Fruit fly (Drosophila melanogaster) whole organism, prepupa: ENCODE results near the gene ddbt.

Experiments
- Blimp-1 ChIP-seq: fragments of 200-800 bp; sonication (Bioruptor generic); optimal IDR thresholded peaks from 3 replicates; lab custom pipeline; 2017; ENCODE audit warnings: missing biosample characterization, missing genetic modification characterization, mild to moderate bottlenecking, moderate library complexity, missing genetic modification reagents
- CG11294 ChIP-seq: fragments of 200-800 bp; sonication (Bioruptor generic); IDR thresholded peaks from 2 replicates; pipeline ENCODE4 v1.3.6; 2022; ENCODE audit warnings: missing biosample characterization, missing genetic modification characterization
- CG11762 ChIP-seq: fragments of 200-800 bp; sonication (Bioruptor generic); optimal IDR thresholded peaks from 3 replicates; lab custom pipeline; 2016; ENCODE audit warnings: missing biosample characterization, missing genetic modification characterization; ENCODE audit not compliant: insufficient read depth
- CG15336 ChIP-seq: fragments of 200-800 bp; sonication (Bioruptor generic); IDR thresholded peaks from 2 replicates; pipeline ENCODE4 v1.3.6; 2022; ENCODE audit warnings: missing biosample characterization, missing genetic modification characterization
- CG1621 ChIP-seq: fragments of 200-800 bp; sonication (Bioruptor generic); optimal IDR thresholded peaks from 3 replicates; lab custom pipeline; 2018; ENCODE audit warnings: missing biosample characterization, mild to moderate bottlenecking, missing genetic modification characterization
- CG16779 ChIP-seq: fragments of 200-800 bp; sonication (Bioruptor generic); optimal IDR thresholded peaks from 3 replicates; lab custom pipeline; 2017; ENCODE audit warnings: missing biosample characterization, mild to moderate bottlenecking, missing genetic modification characterization
- CG3032 ChIP-seq: fragments of 200-800 bp; optimal IDR thresholded peaks from 2 replicates; lab custom pipeline; 2019; ENCODE audit warnings: missing biosample characterization, mild to moderate bottlenecking, missing genetic modification characterization, moderate library complexity
- CG31627 ChIP-seq: fragments of 200-800 bp; sonication (Bioruptor generic); optimal IDR thresholded peaks from 3 replicates; lab custom pipeline; 2016; ENCODE audit warnings: missing biosample characterization, missing genetic modification characterization
- CG32006 ChIP-seq: fragments of 200-800 bp; sonication (Bioruptor generic); optimal IDR thresholded peaks from 3 replicates; lab custom pipeline; 2017; ENCODE audit warnings: missing biosample characterization, mild to moderate bottlenecking, missing genetic modification characterization
- CG4318 ChIP-seq: fragments of 200-800 bp; sonication (Bioruptor generic); optimal IDR thresholded peaks from 3 replicates; lab custom pipeline; 2017; ENCODE audit warnings: missing biosample characterization, mild to moderate bottlenecking, missing genetic modification characterization
- CG6163 ChIP-seq: fragments of 200-800 bp; sonication (Bioruptor generic); IDR thresholded peaks from 3 replicates; pipeline ENCODE4 v1.3.6; 2022; ENCODE audit warnings: missing biosample characterization, missing genetic modification characterization
- CG6276 ChIP-seq: fragments of 200-800 bp; sonication (Bioruptor generic); optimal IDR thresholded peaks from 2 replicates; lab custom pipeline; 2017; ENCODE audit warnings: missing biosample characterization, mild to moderate bottlenecking, missing genetic modification characterization
- CG6854 ChIP-seq: fragments of 200-800 bp; sonication (Bioruptor generic); optimal IDR thresholded peaks from 2 replicates; lab custom pipeline; 2017; ENCODE audit warnings: missing biosample characterization, mild to moderate bottlenecking, missing genetic modification characterization
- CG7368 ChIP-seq: fragments of 200-800 bp; sonication (Bioruptor generic); optimal IDR thresholded peaks from 3 replicates; lab custom pipeline; 2016; ENCODE audit warnings: missing biosample characterization, missing genetic modification characterization
- CG8319 ChIP-seq: fragments of 200-800 bp; sonication (Bioruptor generic); optimal IDR thresholded peaks from 3 replicates; lab custom pipeline; 2016; ENCODE audit warnings: missing biosample characterization, missing genetic modification characterization
- CG8632 ChIP-seq: fragments of 200-800 bp; sonication (Bioruptor generic); optimal IDR thresholded peaks from 3 replicates; lab custom pipeline; 2016; ENCODE audit warnings: missing biosample characterization, missing genetic modification characterization
- CG9139 ChIP-seq: fragments of 200-800 bp; sonication (Bioruptor generic); optimal IDR thresholded peaks from 3 replicates; lab custom pipeline; 2017; ENCODE audit warnings: missing biosample characterization, mild to moderate bottlenecking, missing genetic modification characterization
- Eip78C ChIP-seq: fragments of 200-800 bp; sonication (Bioruptor generic); peaks from one replicate; lab custom pipeline; 2016; ENCODE audit warnings: missing biosample characterization, missing genetic modification characterization
- Eip93F ChIP-seq: fragments of 200-800 bp; sonication (Bioruptor generic); optimal IDR thresholded peaks from 2 replicates; lab custom pipeline; 2016; ENCODE audit warnings: missing biosample characterization, mild to moderate bottlenecking, missing genetic modification characterization
- Ets21C ChIP-seq: fragments of 200-800 bp; sonication (Bioruptor generic); optimal IDR thresholded peaks from 3 replicates; lab custom pipeline; 2016; ENCODE audit warnings: missing biosample characterization, missing genetic modification characterization
- Hr39 ChIP-seq: fragments of 200-800 bp; sonication (Bioruptor generic); optimal IDR thresholded peaks from 2 replicates; lab custom pipeline; 2016; ENCODE audit warnings: missing biosample characterization, missing genetic modification characterization
- Lpt ChIP-seq: fragments of 200-800 bp; sonication (Bioruptor generic); optimal IDR thresholded peaks from 3 replicates; lab custom pipeline; 2016; ENCODE audit warnings: missing biosample characterization, missing genetic modification characterization
- Smox ChIP-seq: fragments of 200-800 bp; sonication (Bioruptor generic); optimal IDR thresholded peaks from 3 replicates; lab custom pipeline; 2016; ENCODE audit warnings: missing biosample characterization, missing genetic modification characterization
- Sox102F ChIP-seq: fragments of 200-800 bp; sonication (Bioruptor generic); optimal IDR thresholded peaks from 2 replicates; lab custom pipeline; 2016; ENCODE audit warnings: missing biosample characterization, mild to moderate bottlenecking, missing genetic modification characterization
- Sox14 ChIP-seq: fragments of 200-800 bp; sonication (Bioruptor generic); optimal IDR thresholded peaks from 3 replicates; lab custom pipeline; 2016; ENCODE audit warnings: missing biosample characterization, missing genetic modification characterization
- acj6 ChIP-seq: fragments of 200-800 bp; sonication (Bioruptor generic); optimal IDR thresholded peaks from 3 replicates; lab custom pipeline; 2016; ENCODE audit warnings: missing biosample characterization, missing genetic modification characterization
- dac ChIP-seq: fragments of 200-800 bp; sonication (Bioruptor generic); optimal IDR thresholded peaks from 2 replicates; lab custom pipeline; 2017; ENCODE audit warnings: missing biosample characterization, mild to moderate bottlenecking, missing genetic modification characterization
- dsx ChIP-seq: fragments of 200-800 bp; optimal IDR thresholded peaks from 3 replicates; lab custom pipeline; 2019; ENCODE audit warnings: missing biosample characterization, mild to moderate bottlenecking, missing genetic modification characterization, moderate library complexity; ENCODE audit not compliant: poor library complexity, severe bottlenecking
- eg ChIP-seq: fragments of 200-800 bp; sonication (Bioruptor generic); IDR thresholded peaks from 3 replicates; pipeline ENCODE4 v1.3.6; 2022; ENCODE audit warnings: missing biosample characterization, missing genetic modification characterization
- esn ChIP-seq: fragments of 200-800 bp; sonication (Bioruptor generic); optimal IDR thresholded peaks from 2 replicates; lab custom pipeline; 2016; ENCODE audit warnings: missing biosample characterization, mild to moderate bottlenecking, missing genetic modification characterization, moderate library complexity
- fd59A ChIP-seq: fragments of 200-800 bp; sonication (Bioruptor generic); optimal IDR thresholded peaks from 2 replicates; lab custom pipeline; 2017; ENCODE audit warnings: missing biosample characterization, mild to moderate bottlenecking, missing genetic modification characterization, missing genetic modification reagents
- fd85E ChIP-seq: fragments of 200-800 bp; sonication (Bioruptor generic); optimal IDR thresholded peaks from 3 replicates; lab custom pipeline; 2016; ENCODE audit warnings: missing biosample characterization, missing genetic modification characterization
- fkh ChIP-seq: fragments of 200-800 bp; sonication (Bioruptor generic); optimal IDR thresholded peaks from 3 replicates; lab custom pipeline; 2017; ENCODE audit warnings: missing biosample characterization, mild to moderate bottlenecking, missing genetic modification characterization, moderate library complexity
- lz ChIP-seq: fragments of 200-800 bp; sonication (Bioruptor generic); optimal IDR thresholded peaks from 3 replicates; lab custom pipeline; 2016; ENCODE audit warnings: missing biosample characterization, missing genetic modification characterization
- net ChIP-seq: fragments of 200-800 bp; sonication (Bioruptor generic); optimal IDR thresholded peaks from 3 replicates; lab custom pipeline; 2016; ENCODE audit warnings: missing biosample characterization, missing genetic modification characterization
- ss ChIP-seq, 2 experiments: fragments of 200-800 bp; sonication (Bioruptor generic); optimal IDR thresholded peaks; 2 replicates in 1 of 2; 3 replicates in 1 of 2; lab custom pipeline; 2017 to 2018; ENCODE audit warnings: mild to moderate bottlenecking in 2 of 2, missing biosample characterization in 2 of 2, missing genetic modification characterization in 2 of 2, moderate library complexity in 1 of 2
- svp ChIP-seq: fragments of 200-800 bp; sonication (Bioruptor generic); peaks from one replicate; lab custom pipeline; 2016; ENCODE audit warnings: missing biosample characterization, missing genetic modification characterization
- topi ChIP-seq: fragments of 200-800 bp; sonication (Bioruptor generic); optimal IDR thresholded peaks from 3 replicates; lab custom pipeline; 2016; ENCODE audit warnings: missing biosample characterization, missing genetic modification characterization

ddbt gene

DNA sequence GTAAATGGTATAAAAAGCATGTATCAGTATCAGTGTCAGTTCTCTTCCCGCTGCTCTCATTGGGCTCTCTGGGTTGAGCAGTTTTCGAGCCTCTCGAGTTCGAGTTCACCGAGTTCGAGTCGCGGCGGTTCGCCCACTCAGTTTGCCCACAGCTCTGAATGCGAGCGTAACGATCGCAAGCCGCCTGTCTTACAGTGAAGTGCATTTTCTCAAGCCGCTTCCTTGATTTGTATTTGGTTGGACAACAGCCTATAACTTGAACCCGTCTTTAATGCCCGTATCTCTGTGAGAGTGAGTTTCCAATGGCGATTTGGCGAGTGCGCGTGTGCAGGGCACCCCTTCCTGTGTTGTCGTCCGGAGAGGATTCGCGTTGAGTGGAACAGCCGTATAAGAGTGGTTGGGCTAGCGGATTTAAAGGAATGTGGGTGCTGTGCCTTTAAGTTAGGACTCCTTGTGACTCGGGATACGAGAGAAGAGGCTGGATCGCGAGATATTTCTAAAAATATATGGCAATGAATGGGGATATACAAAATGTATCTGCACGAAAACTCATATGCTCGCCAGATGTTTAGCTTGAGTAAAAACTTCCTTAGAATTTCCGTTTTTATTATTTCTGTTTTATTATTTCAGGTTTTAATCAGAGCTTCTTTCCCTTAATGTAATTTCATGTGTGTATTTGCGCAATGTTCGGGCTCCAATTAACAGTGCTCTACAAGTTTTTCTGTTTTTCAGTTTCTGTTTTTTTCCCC lies 45.2 kb upstream of the ddbt start (continued):
- TF ChIP-seq dac (GFP tag; lab: Kevin White, UChicago): no peak
- TF ChIP-seq CG32006: no peak
- no peak for TF ChIP-seq CG8319 (GFP tag; lab: Kevin White, UChicago)
- peak; percentile 17 for TF ChIP-seq Eip93F (GFP tag; lab: Kevin White, UChicago)
- TF ChIP-seq Hr39 (GFP tag; lab: Kevin White, UChicago): no peak
- TF ChIP-seq Eip78C (GFP tag; lab: Kevin White, UChicago): no peak
- no peak for TF ChIP-seq CG31627
- no peak for TF ChIP-seq lz (GFP tag; lab: Kevin White, UChicago)
- no peak for TF ChIP-seq acj6 (GFP tag; lab: Kevin White, UChicago)
- TF ChIP-seq CG6276: no peak
- TF ChIP-seq svp (GFP tag; lab: Kevin White, UChicago): peak; percentile 95
- TF ChIP-seq dsx (GFP tag; lab: Kevin White, UChicago): no peak
- no peak for TF ChIP-seq CG3032 (tag; lab: Kevin White, UChicago)
- no peak for TF ChIP-seq CG7368 (GFP tag; lab: Kevin White, UChicago)
- no peak for TF ChIP-seq CG4318 (GFP tag; lab: Kevin White, UChicago)
- TF ChIP-seq esn (GFP tag; lab: Kevin White, UChicago): no peak
- no peak for TF ChIP-seq CG16779 (tag; lab: Kevin White, UChicago)
- TF ChIP-seq Ets21C: no peak
- no peak for TF ChIP-seq CG8632
- no peak for TF ChIP-seq CG11294 (GFP tag; lab: Robert Waterston, UW)
- no peak for TF ChIP-seq fd59A (GFP tag; lab: Kevin White, UChicago)
- no peak for TF ChIP-seq Sox14 (GFP tag; lab: Kevin White, UChicago)
- peak; percentile 46; the same call in 2 of the 3 replicates for TF ChIP-seq eg (GFP tag; lab: Robert Waterston, UW)
- no peak for TF ChIP-seq fkh (GFP tag; lab: Kevin White, UChicago)

DNA sequence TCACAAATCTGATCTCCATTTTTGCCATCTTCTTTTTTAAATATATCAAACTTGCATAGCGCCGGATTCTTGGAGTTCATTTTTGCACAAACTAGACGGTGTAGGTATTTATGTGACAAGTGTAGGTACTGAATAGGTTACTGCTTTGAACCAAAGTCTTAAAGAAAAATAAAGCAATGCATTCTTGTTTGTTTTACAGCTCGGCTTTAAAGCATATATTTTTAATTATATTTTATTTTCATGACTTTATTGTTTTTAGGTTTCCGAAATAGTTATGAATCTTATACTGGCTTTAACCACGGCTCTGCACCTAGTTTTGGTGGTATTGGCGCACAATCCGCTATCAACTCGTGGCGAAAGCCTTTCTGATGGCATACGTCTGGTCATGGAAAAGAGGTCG lies 43.6 kb upstream of the ddbt start, which contains the start of gene CG32845:
Gene CG32845 (minus strand): TSS at position 101 of the 400 bp plus-strand sequence.
- TF ChIP-seq Eip78C (GFP tag; lab: Kevin White, UChicago) (no peak), Lpt (GFP tag; lab: Kevin White, UChicago) (no peak)

- TF ChIP-seq fd85E (GFP tag; lab: Kevin White, UChicago): no peak
- no peak for TF ChIP-seq CG6163 (GFP tag; lab: Robert Waterston, UW)
- TF ChIP-seq topi (GFP tag; lab: Kevin White, UChicago): no peak
- TF ChIP-seq CG8632: no peak
- no peak for TF ChIP-seq Smox
- no peak for TF ChIP-seq Sox102F (GFP tag; lab: Kevin White, UChicago)
- no peak for TF ChIP-seq CG6854 (GFP tag; lab: Kevin White, UChicago)
- no peak for TF ChIP-seq CG11762 (GFP tag; lab: Kevin White, UChicago)
- no peak for TF ChIP-seq CG9139
- no peak for TF ChIP-seq Blimp-1
- no peak for TF ChIP-seq CG1621 (tag; lab: Kevin White, UChicago)
- TF ChIP-seq net: no peak
- TF ChIP-seq CG7368 (GFP tag; lab: Kevin White, UChicago): no peak
- TF ChIP-seq ss (GFP tag; optimal IDR thresholded peaks at IDR 0.05; lab: Kevin White, UChicago): no peak
- TF ChIP-seq CG15336 (GFP tag; lab: Robert Waterston, UW): no peak
These were observed 42.0 kb upstream of the ddbt start, which contains the start of gene ttm2 for dm6 chr3L:274855-275254. TSS of gene ttm2 (plus strand) at chr3L:275155.
